Worm (Caenorhabditis elegans) whole organism, L4 larva: ENCODE data around the gene R151.10.
A peak's percentile ranks its signal among the peaks of the same experiment; 100 is the strongest.

Experiments used
- D1046.2 ChIP-seq: fragments of 200-800 bp; sonication (Bioruptor generic); IDR thresholded peaks from 2 replicates; pipeline ENCODE4 v1.3.6; 2022; ENCODE audit warnings: missing genetic modification characterization, missing compliant biosample characterization
- F10B5.3 ChIP-seq: sonication (generic microtip); optimal IDR thresholded peaks from 2 replicates; lab custom pipeline; 2016; ENCODE audit warnings: mild to moderate bottlenecking, missing genetic modification characterization, missing compliant biosample characterization
- F26F4.8 ChIP-seq: fragments of 200-800 bp; sonication (Bioruptor generic); conservative IDR thresholded peaks from 2 replicates; pipeline ENCODE4 v1.3.6; 2022; ENCODE audit warnings: missing genetic modification characterization, missing compliant biosample characterization
- F44E2.7 ChIP-seq: fragments of 200-800 bp; sonication (Bioruptor generic); IDR thresholded peaks from 2 replicates; pipeline ENCODE4 v2.1.2; 2022; ENCODE audit warnings: missing genetic modification characterization, missing compliant biosample characterization
- R02D3.7 ChIP-seq: fragments of 150-350 bp; sonication (generic microtip); optimal IDR thresholded peaks from 3 replicates; lab custom pipeline; 2014; ENCODE audit warnings: missing biosample characterization, missing genetic modification characterization
- T20F7.1 ChIP-seq: fragments of 200-800 bp; sonication (Bioruptor generic); optimal IDR thresholded peaks from 2 replicates; lab custom pipeline; 2018; ENCODE audit warnings: mild to moderate bottlenecking, missing genetic modification characterization, missing compliant biosample characterization
- T26A8.4 ChIP-seq: fragments of 200-800 bp; sonication (Bioruptor generic); IDR thresholded peaks from 2 replicates; pipeline ENCODE4 v1.3.6; 2022; ENCODE audit warnings: missing genetic modification characterization, missing compliant biosample characterization
- Y105C5A.15 ChIP-seq: fragments of 200-800 bp; sonication (Bioruptor generic); IDR thresholded peaks from 2 replicates; pipeline ENCODE4 v1.3.6; 2022; ENCODE audit warnings: missing genetic modification characterization, missing compliant biosample characterization
- aha-1 ChIP-seq: fragments of 150-350 bp; peaks from one replicate; lab custom pipeline; 2014; ENCODE audit warnings: missing biosample characterization, missing genetic modification characterization
- aly-2 ChIP-seq: sonication (generic microtip); optimal IDR thresholded peaks from 2 replicates; lab custom pipeline; 2018; ENCODE audit warnings: missing biosample characterization, missing genetic modification characterization
- ama-1 ChIP-seq: fragments of 150-350 bp; optimal IDR thresholded peaks from 2 replicates; lab custom pipeline; 2014; ENCODE audit warnings: inconsistent platforms, mixed read lengths
- ceh-82 ChIP-seq: sonication (generic microtip); optimal IDR thresholded peaks from 2 replicates; lab custom pipeline; 2017; ENCODE audit warnings: missing biosample characterization, missing genetic modification characterization
- daf-12 ChIP-seq: fragments of 150-350 bp; optimal IDR thresholded peaks from 2 replicates; lab custom pipeline; 2014; ENCODE audit warnings: missing biosample characterization, missing genetic modification reagents, missing genetic modification characterization
- daf-8 ChIP-seq: fragments of 200-800 bp; sonication (Bioruptor generic); IDR thresholded peaks from 2 replicates; pipeline ENCODE4 v1.3.6; 2022; ENCODE audit warnings: missing genetic modification characterization, missing compliant biosample characterization
- dmd-8 ChIP-seq: fragments of 200-800 bp; sonication (Bioruptor generic); IDR thresholded peaks from 2 replicates; pipeline ENCODE4 v1.3.6; 2022; ENCODE audit warnings: missing genetic modification characterization, missing compliant biosample characterization
- duxl-1 ChIP-seq: sonication (generic microtip); optimal IDR thresholded peaks from 2 replicates; lab custom pipeline; 2016; ENCODE audit warnings: mild to moderate bottlenecking, missing genetic modification characterization, moderate library complexity, missing compliant biosample characterization; ENCODE audit not compliant: poor library complexity
- egl-27 ChIP-seq: sonication (generic microtip); optimal IDR thresholded peaks from 3 replicates; lab custom pipeline; 2017; ENCODE audit warnings: missing biosample characterization, missing genetic modification reagents, missing genetic modification characterization
- egl-43 ChIP-seq: fragments of 200-800 bp; sonication (Bioruptor generic); IDR thresholded peaks from 2 replicates; pipeline ENCODE4 v1.3.6; 2022; ENCODE audit warnings: missing genetic modification reagents, missing genetic modification characterization, missing compliant biosample characterization
- gei-8 ChIP-seq: fragments of 200-800 bp; sonication (Bioruptor generic); optimal IDR thresholded peaks from 2 replicates; lab custom pipeline; 2018; ENCODE audit warnings: mild to moderate bottlenecking, missing genetic modification characterization, missing compliant biosample characterization
- hlh-11 ChIP-seq: fragments of 200-800 bp; sonication (Bioruptor generic); optimal IDR thresholded peaks from 2 replicates; lab custom pipeline; 2018; ENCODE audit warnings: mild to moderate bottlenecking, missing genetic modification characterization, missing compliant biosample characterization
- lin-1 ChIP-seq: fragments of 200-800 bp; sonication (Bioruptor generic); IDR thresholded peaks from 2 replicates; pipeline ENCODE4 v1.3.6; 2022; ENCODE audit warnings: missing genetic modification reagents, missing genetic modification characterization, missing compliant biosample characterization
- lin-15B ChIP-seq: fragments of 150-350 bp; sonication (generic microtip); optimal IDR thresholded peaks from 3 replicates; lab custom pipeline; 2014; ENCODE audit warnings: missing biosample characterization, missing genetic modification characterization
- lin-39 ChIP-seq: fragments of 150-350 bp; optimal IDR thresholded peaks from 2 replicates; lab custom pipeline; 2014; ENCODE audit warnings: missing biosample characterization, missing genetic modification reagents, missing genetic modification characterization
- lsy-2 ChIP-seq, 2 experiments: fragments of 150-350 bp in 1 of 2; sonication (generic microtip) in 1 of 2; optimal IDR thresholded peaks; 2 replicates each; lab custom pipeline; 2014 to 2017; ENCODE audit warnings: missing biosample characterization in 2 of 2, missing genetic modification characterization in 2 of 2
- madf-5 ChIP-seq, 2 experiments: fragments of 200-800 bp; sonication (Bioruptor generic); IDR thresholded peaks; 2 replicates each; pipeline ENCODE4 v1.3.6; 2022; ENCODE audit warnings: missing compliant biosample characterization in 2 of 2, missing genetic modification characterization in 2 of 2
- madf-9 ChIP-seq: fragments of 200-800 bp; sonication (Bioruptor generic); conservative IDR thresholded peaks from 2 replicates; pipeline ENCODE4 v1.3.6; 2022; ENCODE audit warnings: missing genetic modification reagents, missing genetic modification characterization, missing compliant biosample characterization
- mdl-1 ChIP-seq, 2 experiments: fragments of 150-350 bp in 1 of 2; sonication (generic microtip) in 1 of 2; optimal IDR thresholded peaks; 2 replicates each; lab custom pipeline; 2014 to 2017; ENCODE audit warnings: missing biosample characterization in 2 of 2, missing genetic modification characterization in 2 of 2
- mdt-29 ChIP-seq: fragments of 200-800 bp; sonication (Bioruptor generic); IDR thresholded peaks from 2 replicates; pipeline ENCODE4 v1.3.6; 2022; ENCODE audit warnings: missing genetic modification reagents, missing genetic modification characterization, missing compliant biosample characterization
- mep-1 ChIP-seq: fragments of 150-350 bp; sonication (generic microtip); optimal IDR thresholded peaks from 3 replicates; lab custom pipeline; 2014; ENCODE audit warnings: missing biosample characterization, missing genetic modification characterization
- mes-2 ChIP-seq: sonication (generic microtip); optimal IDR thresholded peaks from 2 replicates; lab custom pipeline; 2016; ENCODE audit warnings: missing genotype, mild to moderate bottlenecking, missing genetic modification characterization, missing compliant biosample characterization; ENCODE audit not compliant: poor library complexity, severe bottlenecking
- mxl-2 ChIP-seq: fragments of 200-800 bp; sonication (Bioruptor generic); conservative IDR thresholded peaks from 2 replicates; pipeline ENCODE4 v1.3.6; 2022; ENCODE audit warnings: missing genetic modification reagents, missing genetic modification characterization, missing compliant biosample characterization
- nhr-102 ChIP-seq: sonication (generic microtip); optimal IDR thresholded peaks from 2 replicates; lab custom pipeline; 2016; ENCODE audit warnings: mild to moderate bottlenecking, missing genetic modification characterization, moderate library complexity, missing compliant biosample characterization
- nhr-11 ChIP-seq: fragments of 150-350 bp; optimal IDR thresholded peaks from 2 replicates; lab custom pipeline; 2014; ENCODE audit warnings: missing biosample characterization, missing genetic modification characterization
- nhr-25 ChIP-seq: sonication (generic microtip); optimal IDR thresholded peaks from 2 replicates; lab custom pipeline; 2017; ENCODE audit warnings: missing genetic modification characterization, mild to moderate bottlenecking, missing compliant biosample characterization, antibody characterized with exemption, moderate library complexity, borderline replicate concordance; ENCODE audit not compliant: insufficient read depth
- nhr-28 ChIP-seq: fragments of 150-350 bp; optimal IDR thresholded peaks from 2 replicates; lab custom pipeline; 2014; ENCODE audit warnings: missing biosample characterization, missing genetic modification characterization
- nhr-42 ChIP-seq: fragments of 200-800 bp; sonication (Bioruptor generic); IDR thresholded peaks from 2 replicates; pipeline ENCODE4 v1.3.6; 2022; ENCODE audit warnings: missing genetic modification characterization, missing compliant biosample characterization
- nhr-6 ChIP-seq: fragments of 150-350 bp; optimal IDR thresholded peaks from 2 replicates; lab custom pipeline; 2014; ENCODE audit warnings: missing biosample characterization, missing genetic modification characterization
- nhr-77 ChIP-seq: fragments of 150-350 bp; optimal IDR thresholded peaks from 2 replicates; lab custom pipeline; 2014; ENCODE audit warnings: missing biosample characterization, missing genetic modification characterization
- pha-4 ChIP-seq, 2 experiments: fragments of 150-350 bp in 1 of 2; fragments of 200-800 bp in 1 of 2; sonication (Bioruptor generic) in 1 of 2; IDR thresholded peaks in 1 of 2; optimal IDR thresholded peaks in 1 of 2; 2 replicates each; pipeline versions ENCODE4 v1.3.6 to Lab custom; 2014 to 2022; ENCODE audit warnings: missing genetic modification characterization in 2 of 2, missing genetic modification reagents in 2 of 2, missing biosample characterization in 1 of 2, missing compliant biosample characterization in 1 of 2
- php-3 ChIP-seq: fragments of 200-800 bp; sonication (Bioruptor generic); IDR thresholded peaks from 2 replicates; pipeline ENCODE4 v1.3.6; 2022; ENCODE audit warnings: missing genetic modification reagents, missing genetic modification characterization, missing compliant biosample characterization
- pqm-1 ChIP-seq: sonication (generic microtip); optimal IDR thresholded peaks from 2 replicates; lab custom pipeline; 2017; ENCODE audit warnings: missing biosample characterization, missing genetic modification characterization
- set-16 ChIP-seq: fragments of 200-800 bp; sonication (Bioruptor generic); IDR thresholded peaks from 2 replicates; pipeline ENCODE4 v1.3.6; 2022; ENCODE audit warnings: missing genetic modification reagents, missing genetic modification characterization, missing compliant biosample characterization
- snpc-4 ChIP-seq: fragments of 150-350 bp; optimal IDR thresholded peaks from 2 replicates; lab custom pipeline; 2014; ENCODE audit warnings: missing biosample characterization, missing genetic modification characterization
- spr-1 ChIP-seq: sonication (generic microtip); optimal IDR thresholded peaks from 2 replicates; lab custom pipeline; 2016; ENCODE audit warnings: mild to moderate bottlenecking, missing genetic modification characterization, missing compliant biosample characterization
- spr-3 ChIP-seq: fragments of 200-800 bp; sonication (Bioruptor generic); optimal IDR thresholded peaks from 2 replicates; lab custom pipeline; 2018; ENCODE audit warnings: mild to moderate bottlenecking, missing genetic modification characterization, missing compliant biosample characterization
- tag-97 ChIP-seq: fragments of 200-800 bp; sonication (Bioruptor generic); IDR thresholded peaks from 2 replicates; pipeline ENCODE4 v1.3.6; 2022; ENCODE audit warnings: missing genetic modification characterization, missing compliant biosample characterization
- tra-1 ChIP-seq: fragments of 200-800 bp; sonication (Bioruptor generic); IDR thresholded peaks from 2 replicates; pipeline ENCODE4 v1.3.6; 2022; ENCODE audit warnings: missing genetic modification reagents, missing genetic modification characterization, missing compliant biosample characterization
- unc-39 ChIP-seq: sonication (generic microtip); optimal IDR thresholded peaks from 2 replicates; lab custom pipeline; 2017; ENCODE audit warnings: missing biosample characterization, missing genetic modification characterization
- vab-7 ChIP-seq: fragments of 200-800 bp; sonication (Bioruptor generic); IDR thresholded peaks from 2 replicates; pipeline ENCODE4 v1.3.6; 2022; ENCODE audit warnings: missing genetic modification reagents, missing genetic modification characterization, missing compliant biosample characterization
- zfp-2 ChIP-seq: sonication (generic microtip); optimal IDR thresholded peaks from 2 replicates; lab custom pipeline; 2016; ENCODE audit warnings: mild to moderate bottlenecking, missing genetic modification characterization, missing compliant biosample characterization
- zip-11 ChIP-seq: fragments of 200-800 bp; sonication (Bioruptor generic); IDR thresholded peaks from 2 replicates; pipeline ENCODE4 v1.3.6; 2022; ENCODE audit warnings: missing genetic modification characterization, missing compliant biosample characterization
- ztf-7 ChIP-seq: fragments of 150-350 bp; optimal IDR thresholded peaks from 2 replicates; lab custom pipeline; 2014; ENCODE audit warnings: missing biosample characterization, missing genetic modification characterization

R151.10 gene

DNA sequence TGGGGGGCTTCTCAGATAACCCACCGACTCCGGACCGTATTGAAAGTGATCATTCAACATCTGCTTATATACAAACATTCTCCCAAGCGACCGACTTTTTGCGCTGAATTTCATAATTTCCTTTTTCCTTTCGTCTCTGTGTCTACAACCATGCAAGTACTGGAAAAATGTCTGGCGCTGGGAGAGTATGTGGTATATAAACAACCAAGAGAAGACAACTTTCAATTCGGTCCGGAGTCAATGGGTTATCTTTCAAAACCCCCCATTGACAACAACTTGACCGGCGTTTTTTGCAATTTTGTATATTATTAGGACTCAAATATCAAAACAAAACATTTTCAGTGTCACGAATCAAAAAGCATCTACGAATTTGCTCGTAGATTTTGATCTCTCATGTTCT lies 47.8 kb upstream of the R151.10 start (continued):
- TF ChIP-seq aha-1 (tag; lab: Kevin White, UChicago), result peak; percentile 52
- peak; percentile 83 for TF ChIP-seq nhr-102 (tag; lab: Kevin White, UChicago)
- peak; percentile 89 for TF ChIP-seq ztf-7
- TF ChIP-seq pha-4 (GFP tag; IDR thresholded peaks at IDR 0.05; lab: Robert Waterston, UW), result no peak
- no peak for TF ChIP-seq pha-4 (tag; optimal IDR thresholded peaks at IDR 0.05; lab: Kevin White, UChicago)
- TF ChIP-seq nhr-11, result peak; percentile 72
- peak; percentile 28 for TF ChIP-seq spr-3
- TF ChIP-seq zip-11, result no peak
- TF ChIP-seq F26F4.8 (GFP tag; lab: Robert Waterston, UW), result 0 out of 2 replicates have a peak, but pooled peaks have one; percentile 42
- TF ChIP-seq ama-1 (lab: Kevin White, UChicago), result no peak
- TF ChIP-seq lin-15B (tag; lab: Kevin White, UChicago), result no peak
- TF ChIP-seq hlh-11, result peak; percentile 61
- no peak for TF ChIP-seq mdt-29 (GFP tag; lab: Robert Waterston, UW)
- no peak for TF ChIP-seq mxl-2 (GFP tag; lab: Robert Waterston, UW)
- no peak for TF ChIP-seq madf-5 (GFP tag; IDR thresholded peaks at IDR 0.05; lab: Robert Waterston, UW)
- peak; percentile 87 for TF ChIP-seq T26A8.4 (GFP tag; lab: Robert Waterston, UW)
- no peak for TF ChIP-seq ceh-82 (tag; lab: Kevin White, UChicago)
- TF ChIP-seq R02D3.7 (tag; lab: Kevin White, UChicago), result no peak
- no peak for TF ChIP-seq nhr-6 (tag; lab: Kevin White, UChicago)
- TF ChIP-seq set-16 (GFP tag; lab: Robert Waterston, UW), result no peak
- TF ChIP-seq nhr-42, result peak; percentile 81
- peak; percentile 37 for TF ChIP-seq gei-8 (GFP tag; lab: Kevin White, UChicago)
- TF ChIP-seq daf-8 (GFP tag; lab: Robert Waterston, UW), result no peak
- no peak for TF ChIP-seq F10B5.3 (tag; lab: Kevin White, UChicago)
- peak; percentile 84 for TF ChIP-seq lin-1 (GFP tag; lab: Robert Waterston, UW)
- TF ChIP-seq daf-12 (tag; lab: Kevin White, UChicago), result no peak
- no peak; the same call in 1 of the 2 replicates for TF ChIP-seq egl-43 (GFP tag; lab: Robert Waterston, UW)
- peak; percentile 45; the same call in 1 of the 2 replicates for TF ChIP-seq D1046.2
- peak; percentile 73 for TF ChIP-seq madf-9
- TF ChIP-seq php-3 (GFP tag; lab: Robert Waterston, UW), result peak; percentile 70
- no peak for TF ChIP-seq lin-39 (tag; lab: Kevin White, UChicago)
- peak in 1 of 2 experiments; percentile 89 for TF ChIP-seq lsy-2 (tag; optimal IDR thresholded peaks at IDR 0.05; lab: Kevin White, UChicago)
- peak; percentile 59 for TF ChIP-seq mes-2 (tag; lab: Kevin White, UChicago)
- TF ChIP-seq dmd-8 (GFP tag; lab: Robert Waterston, UW), result no peak
- TF ChIP-seq unc-39 (tag; lab: Kevin White, UChicago), result no peak
- peak; percentile 90 for TF ChIP-seq nhr-77 (tag; lab: Kevin White, UChicago)
- TF ChIP-seq egl-27 (tag; lab: Kevin White, UChicago), result no peak
- no peak for TF ChIP-seq Y105C5A.15 (GFP tag; lab: Robert Waterston, UW)
- peak; percentile 37 for TF ChIP-seq nhr-28
- peak; percentile 14 for TF ChIP-seq zfp-2 (tag; lab: Kevin White, UChicago)
- no peak for TF ChIP-seq aly-2
- no peak for TF ChIP-seq nhr-25 (tag; lab: Kevin White, UChicago)
- TF ChIP-seq pqm-1 (tag; lab: Kevin White, UChicago), result peak; percentile 26
- TF ChIP-seq tag-97 (GFP tag; lab: Robert Waterston, UW), result no peak
- peak; percentile 63 for TF ChIP-seq vab-7
- TF ChIP-seq snpc-4 (tag; lab: Kevin White, UChicago), result peak; percentile 96
- peak in 1 of 2 experiments; percentile 25 for TF ChIP-seq mdl-1 (tag; optimal IDR thresholded peaks at IDR 0.05; lab: Kevin White, UChicago)
- TF ChIP-seq T20F7.1, result peak; percentile 87
- TF ChIP-seq tra-1 (GFP tag; lab: Robert Waterston, UW), result peak; percentile 79; the same call in 1 of the 2 replicates
- peak; percentile 20 for TF ChIP-seq spr-1 (tag; lab: Kevin White, UChicago)
- TF ChIP-seq mep-1, result peak; percentile 83
- TF ChIP-seq F44E2.7 (GFP tag; lab: Robert Waterston, UW), result no peak
- TF ChIP-seq duxl-1 (tag; lab: Kevin White, UChicago), result peak; percentile 72
